Worm (Caenorhabditis elegans) whole organism, L3 larva: ENCODE measurements around the gene gly-5.

ENCODE experiments used
- R02D3.7 ChIP-seq: fragments of 150-350 bp; optimal IDR thresholded peaks from 2 replicates; lab custom pipeline; 2014; ENCODE audit warnings: missing biosample characterization, missing genetic modification characterization
- ZK546.5 ChIP-seq: sonication (generic microtip); optimal IDR thresholded peaks from 2 replicates; lab custom pipeline; 2017; ENCODE audit warnings: missing biosample characterization, missing genetic modification characterization
- aly-2 ChIP-seq: fragments of 150-350 bp; optimal IDR thresholded peaks from 2 replicates; lab custom pipeline; 2014; ENCODE audit warnings: missing biosample characterization, missing genetic modification characterization
- ama-1 ChIP-seq: fragments of 150-350 bp; optimal IDR thresholded peaks from 2 replicates; lab custom pipeline; 2018
- ceh-16 ChIP-seq: sonication (generic microtip); optimal IDR thresholded peaks from 2 replicates; lab custom pipeline; 2017; ENCODE audit warnings: missing biosample characterization, missing genetic modification characterization
- ceh-28 ChIP-seq: fragments of 150-350 bp; optimal IDR thresholded peaks from 2 replicates; lab custom pipeline; 2014; ENCODE audit warnings: missing biosample characterization, missing genetic modification reagents, missing genetic modification characterization
- ceh-82 ChIP-seq: fragments of 150-350 bp; optimal IDR thresholded peaks from 2 replicates; lab custom pipeline; 2014; ENCODE audit warnings: missing biosample characterization, missing genetic modification characterization
- ceh-9 ChIP-seq: sonication (generic microtip); optimal IDR thresholded peaks from 2 replicates; lab custom pipeline; 2018; ENCODE audit warnings: missing biosample characterization, missing genetic modification characterization
- egl-27 ChIP-seq: sonication (generic microtip); optimal IDR thresholded peaks from 4 replicates; lab custom pipeline; 2017; ENCODE audit warnings: missing biosample characterization, missing genetic modification reagents, missing genetic modification characterization
- egl-5 ChIP-seq: fragments of 150-350 bp; optimal IDR thresholded peaks from 2 replicates; lab custom pipeline; 2017; ENCODE audit warnings: missing biosample characterization, missing genetic modification reagents, missing genetic modification characterization, inconsistent platforms
- elt-2 ChIP-seq: sonication (generic microtip); optimal IDR thresholded peaks from 2 replicates; lab custom pipeline; 2016; ENCODE audit warnings: missing genetic modification reagents, mild to moderate bottlenecking, missing genetic modification characterization, missing compliant biosample characterization
- elt-3 ChIP-seq, 3 experiments: fragments of 150-350 bp in 1 of 3; sonication (generic microtip) in 2 of 3; optimal IDR thresholded peaks; 2 replicates in 2 of 3; 4 replicates in 1 of 3; lab custom pipeline; 2014 to 2017; ENCODE audit warnings: missing biosample characterization in 3 of 3, missing genetic modification characterization in 3 of 3
- fkh-2 ChIP-seq: fragments of 150-350 bp; optimal IDR thresholded peaks from 2 replicates; lab custom pipeline; 2014; ENCODE audit warnings: missing biosample characterization, missing genetic modification reagents, missing genetic modification characterization
- fos-1 ChIP-seq: fragments of 150-350 bp; optimal IDR thresholded peaks from 2 replicates; lab custom pipeline; 2014; ENCODE audit warnings: missing biosample characterization, missing genetic modification characterization
- hmg-11 ChIP-seq: sonication (generic microtip); optimal IDR thresholded peaks from 2 replicates; lab custom pipeline; 2016; ENCODE audit warnings: missing genetic modification characterization, missing compliant biosample characterization
- jun-1 ChIP-seq: fragments of 150-350 bp; optimal IDR thresholded peaks from 2 replicates; lab custom pipeline; 2014; ENCODE audit warnings: missing biosample characterization, missing genetic modification reagents, missing genetic modification characterization
- lin-15B ChIP-seq: fragments of 150-350 bp; optimal IDR thresholded peaks from 2 replicates; lab custom pipeline; 2014; ENCODE audit warnings: missing biosample characterization, missing genetic modification characterization
- lin-39 ChIP-seq: fragments of 150-350 bp; optimal IDR thresholded peaks from 2 replicates; lab custom pipeline; 2018; ENCODE audit warnings: missing biosample characterization, missing genetic modification reagents, missing genetic modification characterization
- mdl-1 ChIP-seq: fragments of 150-350 bp; optimal IDR thresholded peaks from 2 replicates; lab custom pipeline; 2014; ENCODE audit warnings: missing biosample characterization, missing genetic modification characterization
- mml-1 ChIP-seq: fragments of 150-350 bp; sonication (generic microtip); optimal IDR thresholded peaks from 3 replicates; lab custom pipeline; 2014; ENCODE audit warnings: missing biosample characterization, missing genetic modification characterization
- nfya-1 ChIP-seq: sonication (generic microtip); optimal IDR thresholded peaks from 2 replicates; lab custom pipeline; 2017; ENCODE audit warnings: missing genetic modification characterization, mild to moderate bottlenecking, missing compliant biosample characterization, antibody characterized with exemption, moderate library complexity; ENCODE audit not compliant: insufficient read depth
- nhr-11 ChIP-seq: fragments of 150-350 bp; optimal IDR thresholded peaks from 2 replicates; lab custom pipeline; 2014; ENCODE audit warnings: missing biosample characterization, missing genetic modification characterization
- nhr-23 ChIP-seq: fragments of 150-350 bp; optimal IDR thresholded peaks from 2 replicates; lab custom pipeline; 2014; ENCODE audit warnings: missing biosample characterization, missing genetic modification reagents, missing genetic modification characterization
- nhr-237 ChIP-seq: fragments of 150-350 bp; optimal IDR thresholded peaks from 2 replicates; lab custom pipeline; 2014; ENCODE audit warnings: missing biosample characterization, missing genetic modification characterization
- nhr-25 ChIP-seq: sonication (generic microtip); optimal IDR thresholded peaks from 2 replicates; lab custom pipeline; 2017; ENCODE audit warnings: missing biosample characterization, missing genetic modification characterization
- nhr-28 ChIP-seq: fragments of 150-350 bp; optimal IDR thresholded peaks from 2 replicates; lab custom pipeline; 2014; ENCODE audit warnings: missing biosample characterization, missing genetic modification characterization
- nhr-43 ChIP-seq: sonication (generic microtip); optimal IDR thresholded peaks from 2 replicates; lab custom pipeline; 2016; ENCODE audit warnings: mild to moderate bottlenecking, missing genetic modification characterization, missing compliant biosample characterization; ENCODE audit not compliant: poor library complexity, severe bottlenecking
- nhr-67 ChIP-seq: fragments of 150-350 bp; optimal IDR thresholded peaks from 2 replicates; lab custom pipeline; 2014; ENCODE audit warnings: missing biosample characterization, missing genetic modification characterization
- nhr-77 ChIP-seq: fragments of 150-350 bp; optimal IDR thresholded peaks from 2 replicates; lab custom pipeline; 2014; ENCODE audit warnings: missing biosample characterization, missing genetic modification characterization
- sea-2 ChIP-seq: fragments of 150-350 bp; sonication (generic microtip); optimal IDR thresholded peaks from 4 replicates; lab custom pipeline; 2014; ENCODE audit warnings: missing biosample characterization, missing genetic modification reagents, missing genetic modification characterization
- snpc-4 ChIP-seq: fragments of 150-350 bp; optimal IDR thresholded peaks from 2 replicates; lab custom pipeline; 2014; ENCODE audit warnings: missing biosample characterization, missing genetic modification characterization
- tbx-2 ChIP-seq: sonication (generic microtip); optimal IDR thresholded peaks from 2 replicates; lab custom pipeline; 2016; ENCODE audit warnings: mild to moderate bottlenecking, missing genetic modification characterization, missing compliant biosample characterization
- unc-39 ChIP-seq: sonication (generic microtip); optimal IDR thresholded peaks from 4 replicates; lab custom pipeline; 2017; ENCODE audit warnings: missing biosample characterization, missing genetic modification characterization
- zag-1 ChIP-seq: fragments of 150-350 bp; optimal IDR thresholded peaks from 2 replicates; lab custom pipeline; 2014; ENCODE audit warnings: missing biosample characterization, missing genetic modification characterization

gly-5 gene

DNA sequence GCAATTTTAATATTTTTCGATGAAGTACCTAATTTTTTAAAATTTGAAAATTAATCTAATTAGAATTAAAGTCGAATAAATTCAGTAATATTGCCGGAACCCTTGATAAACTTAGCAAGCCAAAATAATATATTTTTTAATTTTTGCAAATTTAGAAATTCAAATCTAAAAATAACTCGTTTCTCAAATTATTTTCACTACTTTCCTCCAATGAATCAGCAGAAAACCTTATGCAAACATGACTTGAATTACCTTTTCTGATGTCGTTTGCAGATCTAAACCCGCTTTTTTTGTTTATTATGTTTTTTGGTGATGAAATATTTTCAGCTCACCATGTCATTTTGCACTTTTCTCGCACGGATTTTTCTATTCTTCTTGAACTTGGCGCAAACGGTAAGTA is 25.2 kb downstream of the gly-5 start, which contains the start of gene tsp-3:
TSS of gene tsp-3 (plus strand) at position 301 of the 400 bp plus-strand sequence.
- no peak for TF ChIP-seq mdl-1
- no peak for TF ChIP-seq mml-1 (tag; lab: Kevin White, UChicago)
- no peak for TF ChIP-seq nhr-67 (tag; lab: Kevin White, UChicago)
- no peak for TF ChIP-seq nhr-28 (tag; lab: Kevin White, UChicago)
- TF ChIP-seq nfya-1 (tag; lab: Kevin White, UChicago) = no peak
- no peak for TF ChIP-seq elt-2
- no peak for TF ChIP-seq nhr-237 (tag; lab: Kevin White, UChicago)
- TF ChIP-seq hmg-11 = no peak
- no peak for TF ChIP-seq ceh-82
- no peak for TF ChIP-seq ceh-16 (tag; lab: Kevin White, UChicago)
- TF ChIP-seq elt-3 (tag; optimal IDR thresholded peaks at IDR 0.05; lab: Kevin White, UChicago) = no peak
- no peak for TF ChIP-seq lin-39 (tag; lab: Kevin White, UChicago)
- no peak for TF ChIP-seq ama-1 (lab: Kevin White, UChicago)

DNA sequence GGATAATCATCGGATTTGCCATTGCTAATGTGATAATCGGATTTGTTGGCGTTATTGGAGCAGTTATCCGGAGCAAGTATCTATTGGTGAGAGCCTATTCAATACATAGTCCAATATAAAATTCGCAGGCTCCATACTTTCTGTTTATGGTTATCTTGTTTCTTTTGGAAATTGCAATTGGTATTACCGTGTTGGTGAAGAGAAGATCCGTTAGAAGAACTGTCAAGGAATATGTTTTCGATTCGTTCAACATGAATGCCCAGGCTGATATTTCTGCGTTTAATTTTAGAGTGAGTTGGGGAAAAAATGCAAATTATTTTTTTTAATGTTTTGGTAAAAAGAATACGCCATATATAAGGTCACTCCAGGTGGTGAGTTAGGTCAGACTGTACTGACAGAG is 25.9 kb downstream of the gly-5 start:
- TF ChIP-seq fkh-2 (tag; lab: Kevin White, UChicago) (no peak), ama-1 (lab: Kevin White, UChicago) (no peak), ceh-82 (no peak), jun-1 (tag; lab: Kevin White, UChicago) (no peak), sea-2 (GFP tag; lab: Kevin White, UChicago) (no peak), nhr-11 (tag; lab: Kevin White, UChicago) (no peak), R02D3.7 (tag; lab: Kevin White, UChicago) (no peak), fos-1 (no peak), elt-2 (no peak), lin-15B (no peak), hmg-11 (no peak), egl-5 (tag; lab: Kevin White, UChicago) (no peak)

- no peak for TF ChIP-seq elt-2
- no peak for TF ChIP-seq ceh-28 (tag; lab: Kevin White, UChicago)
- no peak for TF ChIP-seq nhr-237 (tag; lab: Kevin White, UChicago)
- TF ChIP-seq nhr-23 (tag; lab: Kevin White, UChicago) = peak; percentile 30
- no peak for TF ChIP-seq snpc-4 (tag; lab: Kevin White, UChicago)
- TF ChIP-seq hmg-11 = peak; percentile 12
- no peak for TF ChIP-seq tbx-2 (tag; lab: Kevin White, UChicago)
- no peak for TF ChIP-seq ZK546.5 (tag; lab: Kevin White, UChicago)
- TF ChIP-seq unc-39 (tag; lab: Kevin White, UChicago) = no peak
- no peak for TF ChIP-seq egl-27
- no peak for TF ChIP-seq ceh-9
- no peak for TF ChIP-seq aly-2 (tag; lab: Kevin White, UChicago)
- TF ChIP-seq nhr-77 (tag; lab: Kevin White, UChicago) = no peak
- TF ChIP-seq nfya-1 (tag; lab: Kevin White, UChicago) = peak; percentile 38
- TF ChIP-seq, all 47 proteins: peak for 3
These were observed 28.5 kb downstream of the gly-5 start for ce11 chrIII:13215682-13216081.

DNA sequence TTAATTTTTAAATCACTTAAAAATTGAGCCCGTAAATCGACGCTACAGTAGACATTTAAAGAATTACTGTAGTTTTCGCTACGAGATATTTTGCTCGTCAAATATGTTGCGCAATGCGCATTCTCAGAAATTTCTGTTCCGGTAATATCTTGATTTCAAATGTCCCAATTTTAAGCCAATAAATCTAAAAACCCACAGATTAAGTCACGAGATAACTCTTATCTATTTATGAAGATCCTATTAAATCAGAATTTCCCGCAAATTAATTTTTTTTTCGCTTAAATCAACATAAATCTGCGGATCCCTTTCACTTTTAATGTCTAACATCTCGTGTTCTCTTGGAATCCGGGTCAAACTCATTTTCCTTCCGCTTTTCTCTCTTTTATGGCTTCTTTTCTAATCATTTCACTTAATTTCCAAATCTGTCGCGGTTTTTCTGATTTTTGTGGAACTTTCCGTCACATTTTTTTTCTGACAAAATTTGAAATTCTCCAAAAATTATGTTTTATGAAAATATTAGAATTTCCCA is 29.4 kb downstream of the gly-5 start:
- TF ChIP-seq fos-1 (no peak), nfya-1 (tag; lab: Kevin White, UChicago) (no peak), nhr-25 (tag; lab: Kevin White, UChicago) (no peak), nhr-43 (tag; lab: Kevin White, UChicago) (no peak), nhr-23 (tag; lab: Kevin White, UChicago) (peak; percentile 70)

- TF ChIP-seq nhr-23 (tag; lab: Kevin White, UChicago) = peak; percentile 4
- TF ChIP-seq egl-27 = no peak
- no peak for TF ChIP-seq zag-1 (tag; lab: Kevin White, UChicago)
These were observed 35.6 kb downstream of the gly-5 start, which contains the start of gene Y43F4A.1 for ce11 chrIII:13222772-13223171. Gene Y43F4A.1 (plus strand): TSS chrIII:13223072.
